Worm (Caenorhabditis elegans): ENCODE results near the gene Y38E10A.14.

The Y38E10A.14 gene

DNA sequence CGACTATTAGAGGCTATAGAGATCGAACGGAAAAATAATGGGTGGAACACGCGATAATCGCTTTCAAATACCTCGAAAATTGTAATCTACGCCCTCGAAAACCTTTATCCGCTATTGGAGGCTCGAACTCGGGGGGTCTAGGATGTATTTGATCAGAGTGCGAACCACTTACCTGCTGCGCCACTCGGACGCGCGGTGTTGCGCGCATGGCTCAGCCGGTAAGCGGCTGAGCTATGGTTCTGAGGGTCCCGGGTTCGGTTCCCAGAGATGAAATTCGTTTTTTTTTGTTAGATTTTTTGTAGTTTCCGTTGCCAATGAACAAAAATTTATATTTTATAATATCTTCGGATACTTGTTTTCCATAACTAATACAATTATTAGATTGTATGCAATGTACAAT, 43.8 kb upstream of the Y38E10A.14 start:
- no peak for TF ChIP-seq nhr-84 (tag; optimal IDR thresholded peaks at IDR 0.05)
- no peak for TF ChIP-seq efl-1 (optimal IDR thresholded peaks at IDR 0.05)
- TF ChIP-seq efl-1 (GFP tag; optimal IDR thresholded peaks at IDR 0.05 in 1 of 2): peak in 1 of 2 experiments; percentile 10

- TF ChIP-seq fkh-8 (tag; optimal IDR thresholded peaks at IDR 0.05) (peak; percentile 3), ceh-8 (GFP tag; optimal IDR thresholded peaks at IDR 0.05) (no peak), efl-1 (optimal IDR thresholded peaks at IDR 0.05) (no peak), efl-1 (GFP tag; optimal IDR thresholded peaks at IDR 0.05 in 1 of 2) (peak in 1 of 2 experiments; percentile 28), fkh-4 (tag; optimal IDR thresholded peaks at IDR 0.05; ENCODE audit: borderline replicate concordance) (no peak)
Observed at ce11 chrII:12666042-12666441, 41.7 kb upstream of the Y38E10A.14 start.

ce11 chrII:12665019-12665418, 40.7 kb upstream of the Y38E10A.14 start:
- TF ChIP-seq efl-1 (optimal IDR thresholded peaks at IDR 0.05) (peak in 1 of 2 experiments; percentile 7), efl-1 (GFP tag; optimal IDR thresholded peaks at IDR 0.05 in 1 of 2) (peak in 1 of 2 experiments; percentile 74), isw-1 (GFP tag; IDR thresholded peaks at IDR 0.05) (no peak), nhr-71 (tag; optimal IDR thresholded peaks at IDR 0.05) (peak; percentile 4), ceh-88 (GFP tag; IDR thresholded peaks at IDR 0.05) (no peak), ztf-4 (tag; optimal IDR thresholded peaks at IDR 0.05) (no peak), vab-15 (tag; optimal IDR thresholded peaks at IDR 0.05) (no peak), fkh-8 (tag; optimal IDR thresholded peaks at IDR 0.05) (peak; percentile 9), unc-62 (GFP tag; optimal IDR thresholded peaks at IDR 0.05) (no peak), nhr-237 (tag; optimal IDR thresholded peaks at IDR 0.05) (no peak), lin-39 (tag; optimal IDR thresholded peaks at IDR 0.05) (no peak), ceh-8 (GFP tag; optimal IDR thresholded peaks at IDR 0.05) (peak; percentile 44), dsc-1 (tag; optimal IDR thresholded peaks at IDR 0.05) (peak; percentile 67), fkh-4 (tag; optimal IDR thresholded peaks at IDR 0.05; ENCODE audit: borderline replicate concordance) (no peak), fkh-10 (GFP tag; optimal IDR thresholded peaks at IDR 0.05) (no peak), pax-3 (tag; optimal IDR thresholded peaks at IDR 0.05) (no peak), pag-3 (tag; optimal IDR thresholded peaks at IDR 0.05; ENCODE audit: borderline replicate concordance, insufficient read depth) (no peak), efl-3 (GFP tag; optimal IDR thresholded peaks at IDR 0.05) (no peak), lin-14 (GFP tag; optimal IDR thresholded peaks at IDR 0.05) (peak; percentile 74), egl-27 (tag; optimal IDR thresholded peaks at IDR 0.05) (no peak), tbx-2 (tag; optimal IDR thresholded peaks at IDR 0.05) (peak; percentile 25)

DNA sequence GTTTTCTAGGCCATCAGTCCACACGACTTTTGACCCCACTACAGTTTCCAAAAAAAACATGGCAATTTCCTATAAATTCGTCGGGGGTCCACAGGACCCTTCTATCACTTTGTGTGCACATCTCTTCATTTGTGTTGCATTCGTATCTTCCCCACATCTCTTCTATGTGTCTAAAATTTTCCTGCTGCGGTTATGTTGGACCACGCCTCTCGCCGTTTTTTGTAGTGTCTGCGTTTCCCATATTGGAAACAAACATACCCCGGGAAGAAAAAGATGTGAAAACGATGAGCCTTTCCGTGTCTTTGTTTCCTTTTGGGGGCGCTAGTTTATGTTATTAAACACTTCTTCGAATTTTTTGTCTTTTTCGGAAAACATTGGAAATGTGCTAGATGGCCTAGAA, 37.6 kb upstream of the Y38E10A.14 start:
- no peak for TF ChIP-seq xbp-1 (tag; optimal IDR thresholded peaks at IDR 0.05)
- TF ChIP-seq lin-14 (GFP tag; optimal IDR thresholded peaks at IDR 0.05): peak; percentile 49
- TF ChIP-seq zip-4 (GFP tag; optimal IDR thresholded peaks at IDR 0.05): no peak
- no peak for TF ChIP-seq lin-35 (GFP tag; optimal IDR thresholded peaks at IDR 0.05)
- TF ChIP-seq nhr-20 (tag; optimal IDR thresholded peaks at IDR 0.05): no peak

DNA sequence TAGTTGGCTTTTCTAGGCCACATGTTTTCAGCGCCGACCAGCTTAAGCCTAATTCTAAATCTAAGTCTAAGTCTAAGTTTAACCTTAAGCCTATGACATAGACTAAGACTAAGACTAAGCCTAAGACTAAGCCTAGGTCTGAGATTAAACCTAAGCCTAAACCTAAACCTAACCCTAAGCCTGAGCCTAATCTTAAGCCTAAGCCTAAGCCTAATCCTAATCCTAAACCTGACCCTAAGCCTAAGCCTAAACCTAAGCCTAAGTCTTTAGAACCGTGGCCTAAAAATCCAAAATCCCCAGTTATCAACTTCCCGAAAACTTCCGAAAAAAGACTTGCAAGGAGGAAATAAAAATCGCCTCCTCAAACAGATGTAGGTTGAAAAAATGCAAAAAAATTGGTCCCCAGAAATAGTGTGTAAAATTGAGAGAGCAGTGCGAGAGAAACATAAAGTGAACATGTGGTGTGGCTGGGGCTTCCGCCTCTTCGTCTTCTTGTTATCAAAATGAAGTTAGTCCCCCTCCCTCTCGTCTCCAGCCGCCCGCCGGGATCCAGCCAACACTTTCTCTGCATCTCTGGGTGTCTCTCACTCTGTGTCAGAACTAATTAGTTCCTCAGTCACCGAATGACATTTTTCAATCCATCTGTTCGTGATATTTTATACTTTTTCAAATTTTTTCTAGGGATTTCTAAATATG, 35.5 kb upstream of the Y38E10A.14 start:
- TF ChIP-seq lsy-2 (tag; optimal IDR thresholded peaks at IDR 0.05) (peak; percentile 31 to 46), ceh-88 (GFP tag; IDR thresholded peaks at IDR 0.05) (no peak), dpl-1 (GFP tag; optimal IDR thresholded peaks at IDR 0.05) (peak in 2 of 3 experiments; percentile 13 to 29), snu-23 (GFP tag; optimal IDR thresholded peaks at IDR 0.05) (peak; percentile 45), unc-130 (tag; optimal IDR thresholded peaks at IDR 0.05) (peak; percentile 59), mep-1 (tag; optimal IDR thresholded peaks at IDR 0.05) (peak; percentile 18), ets-5 (GFP tag; IDR thresholded peaks at IDR 0.05) (no peak), sptf-1 (tag; optimal IDR thresholded peaks at IDR 0.05) (no peak), fkh-4 (tag; optimal IDR thresholded peaks at IDR 0.05; ENCODE audit: borderline replicate concordance) (peak; percentile 58), ceh-82 (tag; optimal IDR thresholded peaks at IDR 0.05) (no peak), mef-2 (tag; optimal IDR thresholded peaks at IDR 0.05) (no peak), jun-1 (tag; optimal IDR thresholded peaks at IDR 0.05) (no peak), nhr-20 (tag; optimal IDR thresholded peaks at IDR 0.05) (peak; percentile 2), egl-13 (tag; optimal IDR thresholded peaks at IDR 0.05) (no peak), tlp-1 (tag; optimal IDR thresholded peaks at IDR 0.05) (no peak), efl-1 (optimal IDR thresholded peaks at IDR 0.05) (peak; percentile 12 to 38), efl-1 (GFP tag; optimal IDR thresholded peaks at IDR 0.05 in 1 of 2) (peak in 1 of 2 experiments; percentile 22), lin-35 (GFP tag; optimal IDR thresholded peaks at IDR 0.05) (peak in 1 of 2 experiments; percentile 13), unc-30 (tag; optimal IDR thresholded peaks at IDR 0.05) (no peak), hlh-4 (tag; optimal IDR thresholded peaks at IDR 0.05) (no peak), nhr-77 (tag; optimal IDR thresholded peaks at IDR 0.05) (no peak), nhr-28 (tag; optimal IDR thresholded peaks at IDR 0.05) (no peak), mdl-1 (tag; optimal IDR thresholded peaks at IDR 0.05) (peak in 1 of 2 experiments; percentile 1)

All from whole organism, L1 larva.